Worm (Caenorhabditis elegans): ENCODE results near the gene fbxa-76.

DNA sequence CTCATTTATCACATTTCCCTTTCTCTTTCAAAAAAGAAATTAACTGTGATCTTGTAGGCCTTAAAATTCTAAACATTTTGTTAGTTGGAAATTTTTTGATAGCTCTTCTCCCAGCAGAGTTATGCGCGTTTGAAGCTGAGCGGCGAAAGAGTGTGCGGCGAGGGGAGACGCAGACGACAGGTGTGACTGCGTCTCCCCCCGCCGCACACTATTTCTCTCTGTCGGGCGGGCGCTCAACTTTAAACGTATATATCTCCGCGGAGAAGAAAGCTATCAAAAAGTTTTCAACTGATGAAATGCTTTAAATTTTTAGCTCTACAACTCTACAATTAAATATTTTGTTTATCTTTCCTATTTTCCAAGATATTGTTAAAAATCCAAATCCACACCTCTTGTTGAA is 30.0 kb downstream of the fbxa-76 start:
- no peak for TF ChIP-seq elt-2 (tag; optimal IDR thresholded peaks at IDR 0.05)
- no peak for TF ChIP-seq mdl-1 (tag; optimal IDR thresholded peaks at IDR 0.05)
- no peak for TF ChIP-seq sup-37 (GFP tag; optimal IDR thresholded peaks at IDR 0.05)
- TF ChIP-seq pqm-1 (tag; optimal IDR thresholded peaks at IDR 0.05), result no peak
- no peak for TF ChIP-seq egl-27 (tag; optimal IDR thresholded peaks at IDR 0.05)
- no peak for TF ChIP-seq unc-98 (GFP tag; IDR thresholded peaks at IDR 0.05)
- no peak for TF ChIP-seq zip-4 (GFP tag; optimal IDR thresholded peaks at IDR 0.05)
- TF ChIP-seq skn-1 (tag; optimal IDR thresholded peaks at IDR 0.05), result no peak
- no peak for TF ChIP-seq lin-13 (GFP tag; optimal IDR thresholded peaks at IDR 0.05)
- TF ChIP-seq unc-62 (GFP tag; optimal IDR thresholded peaks at IDR 0.05), result no peak
- TF ChIP-seq hpl-2 (GFP tag; optimal IDR thresholded peaks at IDR 0.05), result no peak
- no peak for TF ChIP-seq tbx-2 (tag; optimal IDR thresholded peaks at IDR 0.05)

Measured in whole organism, L1 larva.